Fruit fly (Drosophila melanogaster) S2 (cell line): ENCODE results near the gene Rrp5.

Source experiments
- CG8478 ChIP-seq: fragments of >200 bp; optimal IDR thresholded peaks from 2 replicates; lab custom pipeline; 2018
- CTCF ChIP-seq, 2 experiments: fragments of >200 bp; optimal IDR thresholded peaks; 2 replicates each; lab custom pipeline; 2018

- no peak for TF ChIP-seq CG8478 (lab: Kevin White, UChicago)
- TF ChIP-seq CTCF (optimal IDR thresholded peaks at IDR 0.05; lab: Kevin White, UChicago), result no peak
These were observed 49.5 kb downstream of the Rrp5 start, which contains the start of gene CG6356 for dm6 chr3R:24283582-24284085.
